Fruit fly (Drosophila melanogaster) whole organism, pupa: ENCODE measurements around the gene hyd.

Source experiments
- CG12605 ChIP-seq: fragments of 200-800 bp; sonication (Bioruptor generic); IDR thresholded peaks from 2 replicates; pipeline ENCODE4 v1.3.6; 2022; ENCODE audit warnings: missing biosample characterization, missing genetic modification characterization
- CG13204 ChIP-seq: fragments of 200-800 bp; sonication (Bioruptor generic); optimal IDR thresholded peaks from 2 replicates; lab custom pipeline; 2018; ENCODE audit warnings: missing biosample characterization, mild to moderate bottlenecking, missing genetic modification characterization, moderate library complexity
- CG17806 ChIP-seq: fragments of 200-800 bp; sonication (Bioruptor generic); optimal IDR thresholded peaks from 2 replicates; lab custom pipeline; 2018; ENCODE audit warnings: missing biosample characterization, mild to moderate bottlenecking, missing genetic modification characterization, moderate library complexity
- CG32121 ChIP-seq: fragments of 200-800 bp; sonication (Bioruptor generic); IDR thresholded peaks from 2 replicates; pipeline ENCODE4 v1.3.6; 2022; ENCODE audit warnings: missing biosample characterization, missing genetic modification characterization
- CG4496 ChIP-seq: fragments of 200-800 bp; sonication (Bioruptor generic); IDR thresholded peaks from 3 replicates; pipeline ENCODE4 v1.3.6; 2022; ENCODE audit warnings: missing biosample characterization, missing genetic modification characterization
- CG8159 ChIP-seq: fragments of 200-800 bp; sonication (Bioruptor generic); optimal IDR thresholded peaks from 3 replicates; lab custom pipeline; 2018; ENCODE audit warnings: missing biosample characterization, mild to moderate bottlenecking, missing genetic modification characterization, moderate library complexity
- CG8301 ChIP-seq: fragments of 200-800 bp; sonication (Bioruptor generic); optimal IDR thresholded peaks from 2 replicates; lab custom pipeline; 2018; ENCODE audit warnings: missing biosample characterization, mild to moderate bottlenecking, missing genetic modification characterization
- CG9948 ChIP-seq: fragments of 200-800 bp; sonication (Bioruptor generic); optimal IDR thresholded peaks from 2 replicates; lab custom pipeline; 2018; ENCODE audit warnings: missing biosample characterization, mild to moderate bottlenecking, missing genetic modification characterization, moderate library complexity
- Ets98B ChIP-seq: fragments of 200-800 bp; sonication (Bioruptor generic); IDR thresholded peaks from 2 replicates; pipeline ENCODE4 v1.3.6; 2022; ENCODE audit warnings: missing biosample characterization, missing genetic modification characterization
- Pif1A ChIP-seq: fragments of 200-800 bp; sonication (Bioruptor generic); optimal IDR thresholded peaks from 3 replicates; lab custom pipeline; 2016; ENCODE audit warnings: missing biosample characterization, missing genetic modification characterization
- Pif1B ChIP-seq: fragments of 200-800 bp; sonication (Bioruptor generic); optimal IDR thresholded peaks from 3 replicates; lab custom pipeline; 2016; ENCODE audit warnings: missing biosample characterization, missing genetic modification characterization
- rn ChIP-seq: fragments of 200-800 bp; sonication (Bioruptor generic); IDR thresholded peaks from 2 replicates; pipeline ENCODE4 v1.3.6; 2022; ENCODE audit warnings: missing biosample characterization, missing genetic modification characterization

- TF ChIP-seq CG8159 (tag; lab: Kevin White, UChicago) (no peak), CG9948 (tag; lab: Kevin White, UChicago) (no peak), Pif1A (no peak), rn (GFP tag; lab: Robert Waterston, UW) (no peak), CG13204 (no peak), CG8301 (no peak), Ets98B (GFP tag; lab: Robert Waterston, UW) (no peak), CG4496 (GFP tag; lab: Robert Waterston, UW) (no peak), Pif1B (GFP tag; lab: Kevin White, UChicago) (no peak), CG12605 (no peak), CG17806 (tag; lab: Kevin White, UChicago) (no peak), CG32121 (no peak)
Observed at dm6 chr3R:9746267-9746666, 20.9 kb upstream of the hyd start, which contains the start of gene CG34409.
